Worm (Caenorhabditis elegans): ENCODE results near the gene C26F1.3.

- TF ChIP-seq ceh-28 (tag; optimal IDR thresholded peaks at IDR 0.05) (no peak), fkh-10 (GFP tag; optimal IDR thresholded peaks at IDR 0.05) (no peak), sea-2 (GFP tag; optimal IDR thresholded peaks at IDR 0.05) (no peak)
These were observed 31.7 kb upstream of the C26F1.3 start for ce11 chrV:7745386-7745785.

Data from whole organism, L3 larva.